Worm (Caenorhabditis elegans) whole organism, L1 larva: Measurements from ENCODE around the gene T01G5.7.
A peak's percentile ranks its signal among the peaks of the same experiment; 100 is the strongest.

Experiments
- ama-1 ChIP-seq: fragments of 150-350 bp; optimal IDR thresholded peaks from 2 replicates; lab custom pipeline; 2014
- blmp-1 ChIP-seq: fragments of 150-350 bp; optimal IDR thresholded peaks from 2 replicates; lab custom pipeline; 2014; ENCODE audit warnings: missing biosample characterization, missing genetic modification characterization
- efl-1 ChIP-seq, 4 experiments: fragments of 150-350 bp; optimal IDR thresholded peaks in 3 of 4; peaks in 1 of 4; 1 replicate in 1 of 4; 2 replicates in 3 of 4; lab custom pipeline; 2014; ENCODE audit warnings: missing biosample characterization in 2 of 4, missing genetic modification characterization in 2 of 4, missing genetic modification reagents in 2 of 4
- fkh-10 ChIP-seq: sonication (generic microtip); optimal IDR thresholded peaks from 2 replicates; lab custom pipeline; 2017; ENCODE audit warnings: missing biosample characterization, missing genetic modification reagents, missing genetic modification characterization
- fos-1 ChIP-seq: fragments of 150-350 bp; optimal IDR thresholded peaks from 2 replicates; lab custom pipeline; 2014; ENCODE audit warnings: missing biosample characterization, missing genetic modification characterization
- hlh-17 ChIP-seq: fragments of 200-800 bp; sonication (Bioruptor generic); optimal IDR thresholded peaks from 2 replicates; lab custom pipeline; 2018; ENCODE audit warnings: missing genetic modification characterization, mild to moderate bottlenecking, missing compliant biosample characterization, moderate library complexity, borderline replicate concordance
- mep-1 ChIP-seq: fragments of 150-350 bp; optimal IDR thresholded peaks from 2 replicates; lab custom pipeline; 2014; ENCODE audit warnings: missing biosample characterization, missing genetic modification characterization
- pag-3 ChIP-seq: sonication (generic microtip); optimal IDR thresholded peaks from 2 replicates; lab custom pipeline; 2017; ENCODE audit warnings: missing genetic modification characterization, mild to moderate bottlenecking, missing compliant biosample characterization, antibody characterized with exemption, borderline replicate concordance; ENCODE audit not compliant: insufficient read depth
- snpc-4 ChIP-seq: fragments of 150-350 bp; optimal IDR thresholded peaks from 2 replicates; lab custom pipeline; 2014; ENCODE audit warnings: missing biosample characterization, missing genetic modification characterization
- sox-4 ChIP-seq: sonication (generic microtip); optimal IDR thresholded peaks from 2 replicates; lab custom pipeline; 2016; ENCODE audit warnings: missing genetic modification characterization, missing compliant biosample characterization
- sptf-1 ChIP-seq: fragments of 150-350 bp; optimal IDR thresholded peaks from 2 replicates; lab custom pipeline; 2014; ENCODE audit warnings: missing biosample characterization, missing genetic modification characterization
- unc-130 ChIP-seq: fragments of 150-350 bp; optimal IDR thresholded peaks from 2 replicates; lab custom pipeline; 2017; ENCODE audit warnings: missing biosample characterization, missing genetic modification characterization, inconsistent platforms
- xbp-1 ChIP-seq: sonication (generic microtip); optimal IDR thresholded peaks from 2 replicates; lab custom pipeline; 2016; ENCODE audit warnings: missing genetic modification characterization, missing compliant biosample characterization

ce11 chrV:15143798-15144197, 32.0 kb downstream of the T01G5.7 start, which contains the start of gene K08F9.4:
- TF ChIP-seq pag-3 (tag; lab: Kevin White, UChicago) (no peak), xbp-1 (tag; lab: Kevin White, UChicago) (peak; percentile 63), snpc-4 (tag; lab: Kevin White, UChicago) (peak; percentile 72), fkh-10 (no peak), efl-1 (optimal IDR thresholded peaks at IDR 0.05; lab: Kevin White, UChicago) (peak; percentile 82 to 83), efl-1 (GFP tag; optimal IDR thresholded peaks at IDR 0.05 in 1 of 2; lab: Kevin White, UChicago) (peak; percentile 72 to 95), fos-1 (tag; lab: Kevin White, UChicago) (no peak), ama-1 (lab: Kevin White, UChicago) (no peak), mep-1 (peak; percentile 83), blmp-1 (peak; percentile 100), unc-130 (tag; lab: Kevin White, UChicago) (peak; percentile 70), hlh-17 (GFP tag; lab: Kevin White, UChicago) (no peak), sptf-1 (tag; lab: Kevin White, UChicago) (no peak), sox-4 (tag; lab: Kevin White, UChicago) (no peak)
